Fruit fly (Drosophila melanogaster) whole organism, embryonic: ENCODE results near the gene CG7272.
A peak's percentile ranks its signal among the peaks of the same experiment; 100 is the strongest.

Experiments used
- CG11085 ChIP-seq: fragments of 200-800 bp; sonication (Bioruptor generic); IDR thresholded peaks from 2 replicates; pipeline ENCODE4 v1.3.6; 2022; ENCODE audit warnings: missing biosample characterization, missing genetic modification characterization
- CG11504 ChIP-seq: fragments of 200-800 bp; sonication (Bioruptor generic); optimal IDR thresholded peaks from 3 replicates; lab custom pipeline; 2019; ENCODE audit warnings: missing biosample characterization, mild to moderate bottlenecking, missing genetic modification characterization, moderate library complexity
- CG12942 ChIP-seq: fragments of 200-800 bp; sonication (Bioruptor generic); optimal IDR thresholded peaks from 3 replicates; lab custom pipeline; 2016; ENCODE audit warnings: missing biosample characterization, missing genetic modification characterization
- CG13287 ChIP-seq: fragments of 200-800 bp; sonication (Bioruptor generic); IDR thresholded peaks from 2 replicates; pipeline ENCODE4 v1.3.6; 2022; ENCODE audit warnings: missing biosample characterization, missing genetic modification characterization; ENCODE audit not compliant: partially characterized antibody
- CG13424 ChIP-seq: fragments of 200-800 bp; sonication (Bioruptor generic); optimal IDR thresholded peaks from 2 replicates; lab custom pipeline; 2019; ENCODE audit warnings: missing biosample characterization, mild to moderate bottlenecking, missing genetic modification characterization, moderate library complexity
- CG14710 ChIP-seq: fragments of 200-800 bp; sonication (Bioruptor generic); optimal IDR thresholded peaks from 3 replicates; lab custom pipeline; 2019; ENCODE audit warnings: missing biosample characterization, mild to moderate bottlenecking, missing genetic modification characterization, moderate library complexity
- CG14860 ChIP-seq: fragments of 200-800 bp; sonication (Bioruptor generic); IDR thresholded peaks from 3 replicates; pipeline ENCODE4 v1.3.6; 2022; ENCODE audit warnings: missing biosample characterization, missing genetic modification characterization; ENCODE audit not compliant: partially characterized antibody
- CG17359 ChIP-seq: fragments of 200-800 bp; sonication (Bioruptor generic); optimal IDR thresholded peaks from 3 replicates; lab custom pipeline; 2018; ENCODE audit warnings: missing biosample characterization, mild to moderate bottlenecking, missing genetic modification characterization, moderate library complexity
- CG18476 ChIP-seq: fragments of 200-800 bp; sonication (Bioruptor generic); optimal IDR thresholded peaks from 2 replicates; lab custom pipeline; 2016; ENCODE audit warnings: missing biosample characterization, mild to moderate bottlenecking, missing genetic modification characterization
- CG33213 ChIP-seq: fragments of 200-800 bp; sonication (Bioruptor generic); optimal IDR thresholded peaks from 3 replicates; lab custom pipeline; 2016; ENCODE audit warnings: missing biosample characterization, missing genetic modification characterization
- CG3726 ChIP-seq: fragments of 200-800 bp; sonication (Bioruptor generic); IDR thresholded peaks from 3 replicates; pipeline ENCODE4, ENCODE4 v1.3.6; 2022; ENCODE audit warnings: missing biosample characterization, missing genetic modification characterization
- CG3995 ChIP-seq: fragments of 200-800 bp; sonication (Bioruptor generic); optimal IDR thresholded peaks from 3 replicates; lab custom pipeline; 2016; ENCODE audit warnings: missing biosample characterization, missing genetic modification characterization
- CG4328 ChIP-seq: fragments of 200-800 bp; sonication (Bioruptor generic); optimal IDR thresholded peaks from 3 replicates; lab custom pipeline; 2017; ENCODE audit warnings: missing biosample characterization, missing genetic modification reagents, missing genetic modification characterization
- CG5245 ChIP-seq: fragments of 200-800 bp; sonication (Bioruptor generic); optimal IDR thresholded peaks from 3 replicates; lab custom pipeline; 2016; ENCODE audit warnings: missing biosample characterization, missing genetic modification characterization
- CG6654 ChIP-seq: fragments of 200-800 bp; sonication (Bioruptor generic); optimal IDR thresholded peaks from 2 replicates; lab custom pipeline; 2017; ENCODE audit warnings: missing biosample characterization, mild to moderate bottlenecking, missing genetic modification characterization
- CG9727 ChIP-seq: fragments of 200-800 bp; sonication (Bioruptor generic); optimal IDR thresholded peaks from 3 replicates; lab custom pipeline; 2017; ENCODE audit warnings: missing biosample characterization, mild to moderate bottlenecking, missing genetic modification characterization
- Dll ChIP-seq: fragments of 200-800 bp; sonication (Bioruptor generic); IDR thresholded peaks from 4 replicates; pipeline ENCODE4 v1.3.6; 2022; ENCODE audit warnings: missing biosample characterization, missing genetic modification characterization; ENCODE audit not compliant: partially characterized antibody
- E2f2 ChIP-seq: fragments of 200-800 bp; sonication (Bioruptor generic); IDR thresholded peaks from 2 replicates; pipeline ENCODE4 v1.3.6; 2022; ENCODE audit warnings: missing biosample characterization, missing genetic modification characterization
- Hsf ChIP-seq: fragments of 200-800 bp; sonication (Bioruptor generic); optimal IDR thresholded peaks from 3 replicates; lab custom pipeline; 2016; ENCODE audit warnings: missing biosample characterization, missing genetic modification characterization
- Mad ChIP-seq: fragments of 200-800 bp; sonication (Bioruptor generic); optimal IDR thresholded peaks from 2 replicates; lab custom pipeline; 2016; ENCODE audit warnings: missing biosample characterization, missing genetic modification characterization
- Max ChIP-seq: fragments of 200-800 bp; sonication (Bioruptor generic); optimal IDR thresholded peaks from 2 replicates; lab custom pipeline; 2016; ENCODE audit warnings: missing biosample characterization, mild to moderate bottlenecking, missing genetic modification characterization
- Mrtf ChIP-seq: fragments of 200-800 bp; sonication (Bioruptor generic); IDR thresholded peaks from 3 replicates; pipeline ENCODE4 v1.3.6; 2022; ENCODE audit warnings: missing biosample characterization, missing genetic modification characterization
- Myb ChIP-seq: fragments of 200-800 bp; sonication (Bioruptor generic); optimal IDR thresholded peaks from 2 replicates; lab custom pipeline; 2016; ENCODE audit warnings: missing biosample characterization, missing genetic modification characterization
- Opbp ChIP-seq: fragments of 200-800 bp; sonication (Bioruptor generic); IDR thresholded peaks from 3 replicates; pipeline ENCODE4 v1.3.6; 2022; ENCODE audit warnings: missing biosample characterization, missing genetic modification characterization; ENCODE audit not compliant: partially characterized antibody
- Ptx1 ChIP-seq: fragments of 200-800 bp; sonication (Bioruptor generic); IDR thresholded peaks from 2 replicates; pipeline ENCODE4 v1.3.6; 2022; ENCODE audit warnings: missing biosample characterization, missing genetic modification characterization
- Rx ChIP-seq: fragments of 200-800 bp; sonication (Bioruptor generic); IDR thresholded peaks from 2 replicates; pipeline ENCODE4 v1.3.6; 2022; ENCODE audit warnings: missing biosample characterization, missing genetic modification characterization
- Six4 ChIP-seq: fragments of 200-800 bp; sonication (Bioruptor generic); optimal IDR thresholded peaks from 2 replicates; lab custom pipeline; 2016; ENCODE audit warnings: missing biosample characterization, missing genetic modification characterization
- Sox100B ChIP-seq: fragments of 200-800 bp; sonication (Bioruptor generic); optimal IDR thresholded peaks from 3 replicates; lab custom pipeline; 2018; ENCODE audit warnings: missing biosample characterization, mild to moderate bottlenecking, missing genetic modification characterization
- Sry-β ChIP-seq: fragments of 200-800 bp; sonication (Bioruptor generic); optimal IDR thresholded peaks from 2 replicates; lab custom pipeline; 2018; ENCODE audit warnings: missing biosample characterization, mild to moderate bottlenecking, missing genetic modification characterization, moderate library complexity
- Usf ChIP-seq: fragments of 200-800 bp; sonication (Bioruptor generic); optimal IDR thresholded peaks from 2 replicates; lab custom pipeline; 2017; ENCODE audit warnings: missing genotype, missing biosample characterization, missing genetic modification characterization
- abd-A ChIP-seq: fragments of 200-800 bp; sonication (Bioruptor generic); optimal IDR thresholded peaks from 3 replicates; lab custom pipeline; 2019; ENCODE audit warnings: missing biosample characterization, mild to moderate bottlenecking, missing genetic modification characterization, moderate library complexity
- al ChIP-seq: fragments of 200-800 bp; sonication (Bioruptor generic); IDR thresholded peaks from 2 replicates; pipeline ENCODE4 v1.3.6; 2022; ENCODE audit warnings: missing biosample characterization, missing genetic modification characterization
- az2 ChIP-seq: fragments of 200-800 bp; sonication (Bioruptor generic); optimal IDR thresholded peaks from 3 replicates; lab custom pipeline; 2016; ENCODE audit warnings: missing biosample characterization, missing genetic modification characterization
- caup ChIP-seq: fragments of 200-800 bp; sonication (Bioruptor generic); optimal IDR thresholded peaks from 3 replicates; lab custom pipeline; 2017; ENCODE audit warnings: missing biosample characterization, mild to moderate bottlenecking, missing genetic modification characterization, moderate library complexity; ENCODE audit not compliant: severe bottlenecking
- cg ChIP-seq: fragments of 200-800 bp; sonication (Bioruptor generic); optimal IDR thresholded peaks from 3 replicates; lab custom pipeline; 2019; ENCODE audit warnings: missing biosample characterization, mild to moderate bottlenecking, missing genetic modification characterization, moderate library complexity
- dimm ChIP-seq: fragments of 200-800 bp; sonication (Bioruptor generic); IDR thresholded peaks from 2 replicates; pipeline ENCODE4 v1.3.6; 2022; ENCODE audit warnings: missing biosample characterization, missing genetic modification characterization
- dm ChIP-seq: fragments of 200-800 bp; sonication (Bioruptor generic); optimal IDR thresholded peaks from 3 replicates; lab custom pipeline; 2016; ENCODE audit warnings: missing biosample characterization, missing genetic modification characterization
- gsb-n ChIP-seq: fragments of 200-800 bp; sonication (Bioruptor generic); optimal IDR thresholded peaks from 3 replicates; lab custom pipeline; 2018; ENCODE audit warnings: missing biosample characterization, mild to moderate bottlenecking, missing genetic modification characterization
- gt ChIP-seq: fragments of 200-800 bp; sonication (Bioruptor generic); IDR thresholded peaks from 2 replicates; pipeline ENCODE4 v1.3.6; 2022; ENCODE audit warnings: missing biosample characterization, missing genetic modification characterization
- knrl ChIP-seq: fragments of 200-800 bp; sonication (Bioruptor generic); IDR thresholded peaks from 3 replicates; pipeline ENCODE4 v1.3.6; 2022; ENCODE audit warnings: missing biosample characterization, missing genetic modification characterization; ENCODE audit not compliant: partially characterized antibody
- nerfin-1 ChIP-seq: fragments of 200-800 bp; sonication (Bioruptor generic); optimal IDR thresholded peaks from 3 replicates; lab custom pipeline; 2019; ENCODE audit warnings: missing biosample characterization, mild to moderate bottlenecking, missing genetic modification characterization, moderate library complexity
- nmo ChIP-seq: fragments of 200-800 bp; sonication (Bioruptor generic); optimal IDR thresholded peaks from 2 replicates; lab custom pipeline; 2018; ENCODE audit warnings: missing biosample characterization, mild to moderate bottlenecking, missing genetic modification characterization, moderate library complexity
- nom ChIP-seq: fragments of 200-800 bp; sonication (Bioruptor generic); optimal IDR thresholded peaks from 2 replicates; lab custom pipeline; 2017; ENCODE audit warnings: missing biosample characterization, missing genetic modification characterization, mild to moderate bottlenecking, moderate library complexity, missing genetic modification reagents
- run ChIP-seq: fragments of 200-800 bp; sonication (Bioruptor generic); optimal IDR thresholded peaks from 3 replicates; lab custom pipeline; 2018; ENCODE audit warnings: missing biosample characterization, mild to moderate bottlenecking, missing genetic modification characterization
- sens ChIP-seq: fragments of 200-800 bp; sonication (Bioruptor generic); peaks from one replicate; lab custom pipeline; 2016; ENCODE audit warnings: missing biosample characterization, missing genetic modification characterization
- sima ChIP-seq: fragments of 200-800 bp; sonication (Bioruptor generic); optimal IDR thresholded peaks from 2 replicates; lab custom pipeline; 2016; ENCODE audit warnings: missing biosample characterization, missing genetic modification characterization
- tgo ChIP-seq: fragments of 200-800 bp; sonication (Bioruptor generic); IDR thresholded peaks from 3 replicates; pipeline ENCODE4 v1.3.6; 2022; ENCODE audit warnings: missing biosample characterization, missing genetic modification characterization
- toy ChIP-seq: fragments of 200-800 bp; sonication (Bioruptor generic); IDR thresholded peaks from 2 replicates; pipeline ENCODE4 v1.3.6; 2022; ENCODE audit warnings: missing biosample characterization, missing genetic modification characterization
- unc-4 ChIP-seq: fragments of 200-800 bp; sonication (Bioruptor generic); IDR thresholded peaks from 2 replicates; pipeline ENCODE4 v1.3.6; 2022; ENCODE audit warnings: missing biosample characterization, missing genetic modification characterization; ENCODE audit not compliant: partially characterized antibody
- vfl ChIP-seq: fragments of 200-800 bp; sonication (Bioruptor generic); optimal IDR thresholded peaks from 2 replicates; lab custom pipeline; 2016; ENCODE audit warnings: missing biosample characterization, missing genetic modification characterization
- z ChIP-seq: fragments of 200-800 bp; sonication (Bioruptor generic); IDR thresholded peaks from 3 replicates; pipeline ENCODE4 v1.3.6; 2022; ENCODE audit warnings: missing biosample characterization, missing genetic modification characterization

The CG7272 gene

DNA sequence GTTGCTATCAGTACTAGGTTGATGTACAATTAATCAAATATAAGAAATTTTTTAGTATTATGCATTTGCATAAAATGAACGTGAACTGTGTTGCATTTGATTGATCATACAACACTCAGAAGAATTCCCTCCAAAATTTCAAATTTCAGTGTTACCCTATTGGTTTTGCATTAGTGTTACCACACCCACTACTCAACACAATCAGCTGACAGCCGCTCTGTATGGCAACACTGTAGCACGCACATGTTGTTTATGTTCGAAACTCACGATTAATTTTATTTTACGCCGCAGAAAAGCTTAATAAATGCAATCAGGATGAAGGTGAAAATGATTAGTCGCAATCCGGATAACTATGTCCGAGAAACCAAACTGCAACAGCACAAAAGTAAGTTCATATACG, 2.0 kb upstream of the CG7272 start, which contains the start of gene CG7275 (continued):
- TF ChIP-seq Rx (GFP tag; lab: Robert Waterston, UW) (no peak), Mrtf (GFP tag; lab: Robert Waterston, UW) (no peak), az2 (GFP tag; lab: Kevin White, UChicago) (no peak), Hsf (GFP tag; lab: Kevin White, UChicago) (no peak), CG6654 (GFP tag; lab: Kevin White, UChicago) (no peak), Sox100B (GFP tag; lab: Kevin White, UChicago) (no peak), CG14710 (tag; lab: Kevin White, UChicago) (peak; percentile 100), dm (peak; percentile 95), CG4328 (no peak), CG13424 (peak; percentile 33), unc-4 (GFP tag; lab: Robert Waterston, UW) (peak; percentile 52; the same call in 1 of the 2 replicates), z (GFP tag; lab: Robert Waterston, UW) (no peak), CG5245 (GFP tag; lab: Kevin White, UChicago) (no peak), CG12942 (GFP tag; lab: Kevin White, UChicago) (no peak), Usf (GFP tag; lab: Kevin White, UChicago) (no peak), CG17359 (tag; lab: Kevin White, UChicago) (no peak), abd-A (tag; lab: Kevin White, UChicago) (no peak), vfl (no peak), cg (no peak), sens (peak; percentile 43), run (tag; lab: Kevin White, UChicago) (no peak), knrl (GFP tag; lab: Robert Waterston, UW) (peak; percentile 46; the same call in 2 of the 3 replicates), dimm (no peak), CG3995 (GFP tag; lab: Kevin White, UChicago) (no peak), CG18476 (GFP tag; lab: Kevin White, UChicago) (no peak), gsb-n (tag; lab: Kevin White, UChicago) (no peak), Six4 (GFP tag; lab: Kevin White, UChicago) (no peak), CG11504 (tag; lab: Kevin White, UChicago) (no peak), E2f2 (peak; percentile 98), Opbp (GFP tag; lab: Robert Waterston, UW) (peak; percentile 65; the same call in 2 of the 3 replicates), nerfin-1 (tag; lab: Kevin White, UChicago) (no peak), Myb (peak; percentile 47), Ptx1 (GFP tag; lab: Robert Waterston, UW) (no peak), CG33213 (GFP tag; lab: Kevin White, UChicago) (peak; percentile 15), nom (no peak), Dll (GFP tag; lab: Robert Waterston, UW) (peak; percentile 44; the same call in 1 of the 4 replicates), Max (GFP tag; lab: Kevin White, UChicago) (peak; percentile 86), CG13287 (GFP tag; lab: Robert Waterston, UW) (peak; percentile 71), sima (GFP tag; lab: Kevin White, UChicago) (no peak), caup (peak; percentile 39), CG11085 (no peak), CG9727 (GFP tag; lab: Kevin White, UChicago) (no peak), CG3726 (GFP tag; lab: Robert Waterston, UW) (no peak), al (GFP tag; lab: Robert Waterston, UW) (no peak), nmo (peak; percentile 39), toy (GFP tag; lab: Robert Waterston, UW) (no peak), gt (GFP tag; lab: Robert Waterston, UW) (no peak), CG14860 (no peak), tgo (GFP tag; lab: Robert Waterston, UW) (no peak), Sry-β (GFP tag; lab: Kevin White, UChicago) (no peak), Mad (GFP tag; lab: Kevin White, UChicago) (no peak)
